Fruit fly (Drosophila melanogaster): Measurements from ENCODE around the gene CG32440.

CG32440 gene

dm6 chr3L:21346463-21347196 is 13.3 kb upstream of the CG32440 start:
- TF ChIP-seq CG8159 (tag; optimal IDR thresholded peaks at IDR 0.05) (no peak), CG9948 (tag; optimal IDR thresholded peaks at IDR 0.05) (no peak), D1 (tag; optimal IDR thresholded peaks at IDR 0.05) (no peak), CG8301 (tag; optimal IDR thresholded peaks at IDR 0.05) (no peak), CG10348 (GFP tag; IDR thresholded peaks at IDR 0.05) (no peak), CG12605 (GFP tag; IDR thresholded peaks at IDR 0.05) (no peak), CG32121 (GFP tag; IDR thresholded peaks at IDR 0.05) (no peak), gl (tag; optimal IDR thresholded peaks at IDR 0.05) (no peak), EcR (GFP tag; optimal IDR thresholded peaks at IDR 0.05) (no peak), Snoo (tag; optimal IDR thresholded peaks at IDR 0.05) (no peak)

- TF ChIP-seq CG8159 (tag; optimal IDR thresholded peaks at IDR 0.05) (peak; percentile 74), CG12605 (GFP tag; IDR thresholded peaks at IDR 0.05) (no peak), CG9948 (tag; optimal IDR thresholded peaks at IDR 0.05) (peak; percentile 44), CG13204 (GFP tag; optimal IDR thresholded peaks at IDR 0.05) (no peak), Ets98B (GFP tag; IDR thresholded peaks at IDR 0.05) (peak; percentile 21; the same call in 1 of the 2 replicates), CG4496 (GFP tag; IDR thresholded peaks at IDR 0.05) (peak; percentile 57; the same call in 2 of the 3 replicates), CG17806 (tag; optimal IDR thresholded peaks at IDR 0.05) (peak; percentile 57), CG10348 (GFP tag; IDR thresholded peaks at IDR 0.05) (no peak), Pif1A (GFP tag; optimal IDR thresholded peaks at IDR 0.05) (peak; percentile 64), CG15710 (tag; optimal IDR thresholded peaks at IDR 0.05) (peak; percentile 57), EcR (GFP tag; optimal IDR thresholded peaks at IDR 0.05) (no peak), CG14655 (GFP tag; optimal IDR thresholded peaks at IDR 0.05) (peak; percentile 75), CG34367 (tag; optimal IDR thresholded peaks at IDR 0.05) (peak; percentile 56), gl (tag; optimal IDR thresholded peaks at IDR 0.05) (no peak), fd96Ca (GFP tag; IDR thresholded peaks at IDR 0.05) (peak; percentile 25; the same call in 1 of the 3 replicates), CG8301 (tag; optimal IDR thresholded peaks at IDR 0.05) (peak; percentile 62), D1 (tag; optimal IDR thresholded peaks at IDR 0.05) (no peak), CG32121 (GFP tag; IDR thresholded peaks at IDR 0.05) (peak; percentile 47), rn (GFP tag; IDR thresholded peaks at IDR 0.05) (no peak), Pif1B (GFP tag; optimal IDR thresholded peaks at IDR 0.05) (peak; percentile 36), Snoo (tag; optimal IDR thresholded peaks at IDR 0.05) (peak; percentile 20)
These were observed 12.7 kb upstream of the CG32440 start for dm6 chr3L:21347197-21347831.

- TF ChIP-seq CG13204 (GFP tag; optimal IDR thresholded peaks at IDR 0.05) (no peak), CG14655 (GFP tag; optimal IDR thresholded peaks at IDR 0.05) (no peak), CG8301 (tag; optimal IDR thresholded peaks at IDR 0.05) (no peak), CG15710 (tag; optimal IDR thresholded peaks at IDR 0.05) (no peak), CG4496 (GFP tag; IDR thresholded peaks at IDR 0.05) (peak; percentile 69), CG17806 (tag; optimal IDR thresholded peaks at IDR 0.05) (no peak), CG32121 (GFP tag; IDR thresholded peaks at IDR 0.05) (no peak), gl (tag; optimal IDR thresholded peaks at IDR 0.05) (no peak), Pif1A (GFP tag; optimal IDR thresholded peaks at IDR 0.05) (no peak), rn (GFP tag; IDR thresholded peaks at IDR 0.05) (no peak), CG34367 (tag; optimal IDR thresholded peaks at IDR 0.05) (no peak), CG12605 (GFP tag; IDR thresholded peaks at IDR 0.05) (no peak), CG10348 (GFP tag; IDR thresholded peaks at IDR 0.05) (no peak), CG8159 (tag; optimal IDR thresholded peaks at IDR 0.05) (no peak), D1 (tag; optimal IDR thresholded peaks at IDR 0.05) (no peak), fd96Ca (GFP tag; IDR thresholded peaks at IDR 0.05) (peak; percentile 68), Ets98B (GFP tag; IDR thresholded peaks at IDR 0.05) (no peak; the same call in 1 of the 2 replicates), EcR (GFP tag; optimal IDR thresholded peaks at IDR 0.05) (no peak), Snoo (tag; optimal IDR thresholded peaks at IDR 0.05) (no peak), Pif1B (GFP tag; optimal IDR thresholded peaks at IDR 0.05) (peak; percentile 10), CG9948 (tag; optimal IDR thresholded peaks at IDR 0.05) (no peak)
These were observed 11.0 kb upstream of the CG32440 start, which contains the start of gene ebd2 for dm6 chr3L:21348983-21349432. Gene ebd2, minus strand, starts transcription at chr3L:21349288.

- TF ChIP-seq CG32121 (GFP tag; IDR thresholded peaks at IDR 0.05) (no peak), Pif1A (GFP tag; optimal IDR thresholded peaks at IDR 0.05) (no peak), CG15710 (tag; optimal IDR thresholded peaks at IDR 0.05) (no peak), Pif1B (GFP tag; optimal IDR thresholded peaks at IDR 0.05) (no peak), CG4496 (GFP tag; IDR thresholded peaks at IDR 0.05) (no peak), CG12605 (GFP tag; IDR thresholded peaks at IDR 0.05) (no peak), fd96Ca (GFP tag; IDR thresholded peaks at IDR 0.05) (no peak), CG13204 (GFP tag; optimal IDR thresholded peaks at IDR 0.05) (no peak), CG34367 (tag; optimal IDR thresholded peaks at IDR 0.05) (no peak), D1 (tag; optimal IDR thresholded peaks at IDR 0.05) (no peak)
These were observed 3.6 kb upstream of the CG32440 start, which contains the start of gene CG12971 for dm6 chr3L:21356395-21356794. Gene CG12971, minus strand, starts transcription at chr3L:21356495.

- no peak for TF ChIP-seq gl (tag; optimal IDR thresholded peaks at IDR 0.05)
- no peak for TF ChIP-seq CG13204 (GFP tag; optimal IDR thresholded peaks at IDR 0.05)
- no peak for TF ChIP-seq Pif1A (GFP tag; optimal IDR thresholded peaks at IDR 0.05)
- TF ChIP-seq CG15710 (tag; optimal IDR thresholded peaks at IDR 0.05): no peak
- TF ChIP-seq CG8159 (tag; optimal IDR thresholded peaks at IDR 0.05): no peak
- no peak for TF ChIP-seq fd96Ca (GFP tag; IDR thresholded peaks at IDR 0.05)
- no peak for TF ChIP-seq CG12605 (GFP tag; IDR thresholded peaks at IDR 0.05)
- TF ChIP-seq CG8301 (tag; optimal IDR thresholded peaks at IDR 0.05): no peak
These were observed 2.6 kb upstream of the CG32440 start, which contains the start of gene CG32437 for dm6 chr3L:21357383-21357782. Gene CG32437, plus strand, starts transcription at chr3L:21357683.
